Fruit fly (Drosophila melanogaster) whole organism, pupa: ENCODE results near the gene Twdlalpha.

Experiments used
- CG10348 ChIP-seq: fragments of 200-800 bp; sonication (Bioruptor generic); IDR thresholded peaks from 2 replicates; pipeline ENCODE4 v1.3.6; 2022; ENCODE audit warnings: missing biosample characterization, missing genetic modification characterization
- CG12605 ChIP-seq: fragments of 200-800 bp; sonication (Bioruptor generic); IDR thresholded peaks from 2 replicates; pipeline ENCODE4 v1.3.6; 2022; ENCODE audit warnings: missing biosample characterization, missing genetic modification characterization
- CG14655 ChIP-seq: fragments of 200-800 bp; sonication (Bioruptor generic); optimal IDR thresholded peaks from 3 replicates; lab custom pipeline; 2017; ENCODE audit warnings: mild to moderate bottlenecking, missing biosample characterization, missing genetic modification reagents, missing genetic modification characterization
- CG15710 ChIP-seq: fragments of 200-800 bp; sonication (Bioruptor generic); optimal IDR thresholded peaks from 2 replicates; lab custom pipeline; 2018; ENCODE audit warnings: missing biosample characterization, mild to moderate bottlenecking, missing genetic modification characterization, moderate library complexity
- CG17806 ChIP-seq: fragments of 200-800 bp; sonication (Bioruptor generic); optimal IDR thresholded peaks from 2 replicates; lab custom pipeline; 2018; ENCODE audit warnings: missing biosample characterization, mild to moderate bottlenecking, missing genetic modification characterization, moderate library complexity
- CG32121 ChIP-seq: fragments of 200-800 bp; sonication (Bioruptor generic); IDR thresholded peaks from 2 replicates; pipeline ENCODE4 v1.3.6; 2022; ENCODE audit warnings: missing biosample characterization, missing genetic modification characterization
- CG34367 ChIP-seq: fragments of 200-800 bp; sonication (Bioruptor generic); optimal IDR thresholded peaks from 2 replicates; lab custom pipeline; 2018; ENCODE audit warnings: missing biosample characterization, mild to moderate bottlenecking, missing genetic modification characterization
- CG4496 ChIP-seq: fragments of 200-800 bp; sonication (Bioruptor generic); IDR thresholded peaks from 3 replicates; pipeline ENCODE4 v1.3.6; 2022; ENCODE audit warnings: missing biosample characterization, missing genetic modification characterization
- CG8159 ChIP-seq: fragments of 200-800 bp; sonication (Bioruptor generic); optimal IDR thresholded peaks from 3 replicates; lab custom pipeline; 2018; ENCODE audit warnings: missing biosample characterization, mild to moderate bottlenecking, missing genetic modification characterization, moderate library complexity
- CG9948 ChIP-seq: fragments of 200-800 bp; sonication (Bioruptor generic); optimal IDR thresholded peaks from 2 replicates; lab custom pipeline; 2018; ENCODE audit warnings: missing biosample characterization, mild to moderate bottlenecking, missing genetic modification characterization, moderate library complexity
- D1 ChIP-seq: fragments of 200-800 bp; sonication (Bioruptor generic); optimal IDR thresholded peaks from 2 replicates; lab custom pipeline; 2018; ENCODE audit warnings: missing biosample characterization, mild to moderate bottlenecking, missing genetic modification characterization, moderate library complexity
- Snoo ChIP-seq: fragments of 200-800 bp; sonication (Bioruptor generic); optimal IDR thresholded peaks from 3 replicates; lab custom pipeline; 2017; ENCODE audit warnings: missing biosample characterization, mild to moderate bottlenecking, missing genetic modification characterization, inconsistent platforms

DNA sequence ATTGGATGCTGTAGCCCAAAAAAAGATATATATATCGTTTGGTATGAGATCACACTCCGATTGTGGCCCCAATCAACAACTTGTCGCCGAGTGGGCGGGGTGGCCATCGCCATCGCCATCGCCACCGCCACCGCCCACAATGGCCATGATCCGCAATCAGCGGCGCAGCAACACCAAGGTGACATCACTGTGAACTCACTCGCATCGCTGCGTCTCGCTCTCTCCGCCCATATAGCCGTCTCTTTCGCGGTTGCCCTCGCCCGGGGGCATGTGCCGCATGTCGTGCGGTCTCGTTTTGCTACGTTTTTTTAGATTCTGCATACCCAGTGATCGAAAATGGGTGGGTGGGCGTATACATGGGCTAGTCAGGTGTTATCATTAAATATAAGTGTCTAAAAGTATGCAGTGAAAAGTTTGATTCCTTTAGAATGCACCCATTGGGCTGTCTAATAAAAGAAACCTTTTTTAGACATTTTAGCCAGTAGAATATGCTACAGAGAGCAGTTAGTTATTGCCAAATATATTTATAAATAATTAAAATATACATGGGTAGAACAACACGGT is 24.3 kb downstream of the Twdlalpha start:
- TF ChIP-seq CG15710, result no peak
- TF ChIP-seq D1 (tag; lab: Kevin White, UChicago), result no peak
- TF ChIP-seq CG8159 (tag; lab: Kevin White, UChicago), result no peak
- peak; percentile 16 for TF ChIP-seq CG14655
- no peak for TF ChIP-seq Snoo (tag; lab: Kevin White, UChicago)
- no peak for TF ChIP-seq CG12605
- no peak for TF ChIP-seq CG9948 (tag; lab: Kevin White, UChicago)
- TF ChIP-seq CG4496 (GFP tag; lab: Robert Waterston, UW), result no peak
- TF ChIP-seq CG17806 (tag; lab: Kevin White, UChicago), result no peak
- no peak for TF ChIP-seq CG32121 (GFP tag; lab: Robert Waterston, UW)
- no peak for TF ChIP-seq CG34367
- no peak for TF ChIP-seq CG10348 (GFP tag; lab: Robert Waterston, UW)
